Worm (Caenorhabditis elegans) whole organism, late embryonic: ENCODE results near the gene Y69A2AR.1.

Experiments used
- C08G9.2 ChIP-seq: sonication (generic microtip); optimal IDR thresholded peaks from 2 replicates; lab custom pipeline; 2016; ENCODE audit warnings: mild to moderate bottlenecking, missing genetic modification characterization, moderate library complexity, missing compliant biosample characterization
- C38D4.7 ChIP-seq: fragments of 200-800 bp; sonication (Bioruptor generic); optimal IDR thresholded peaks from 2 replicates; lab custom pipeline; 2018; ENCODE audit warnings: mild to moderate bottlenecking, missing genetic modification characterization, moderate library complexity, missing compliant biosample characterization
- F13H6.1 ChIP-seq: sonication (generic microtip); optimal IDR thresholded peaks from 2 replicates; lab custom pipeline; 2016; ENCODE audit warnings: missing genetic modification characterization, missing compliant biosample characterization
- K09A11.1 ChIP-seq: sonication (generic microtip); optimal IDR thresholded peaks from 2 replicates; lab custom pipeline; 2017; ENCODE audit warnings: antibody characterized with exemption, mild to moderate bottlenecking, missing genetic modification characterization, missing compliant biosample characterization; ENCODE audit not compliant: insufficient read depth
- Y22D7AL.16 ChIP-seq: sonication (generic microtip); optimal IDR thresholded peaks from 2 replicates; lab custom pipeline; 2016; ENCODE audit warnings: missing genetic modification characterization, missing compliant biosample characterization
- ceh-18 ChIP-seq: sonication (generic microtip); optimal IDR thresholded peaks from 2 replicates; lab custom pipeline; 2016; ENCODE audit warnings: missing genetic modification characterization, missing compliant biosample characterization
- ceh-19 ChIP-seq: fragments of 200-800 bp; sonication (Bioruptor generic); optimal IDR thresholded peaks from 2 replicates; lab custom pipeline; 2018; ENCODE audit warnings: mild to moderate bottlenecking, missing genetic modification characterization, missing compliant biosample characterization
- ceh-2 ChIP-seq: sonication (generic microtip); optimal IDR thresholded peaks from 2 replicates; lab custom pipeline; 2016; ENCODE audit warnings: missing genotype, missing genetic modification characterization, missing compliant biosample characterization
- ceh-22 ChIP-seq: sonication (generic microtip); optimal IDR thresholded peaks from 2 replicates; lab custom pipeline; 2017; ENCODE audit warnings: missing biosample characterization, missing genetic modification characterization
- ceh-30 ChIP-seq: fragments of 150-350 bp; optimal IDR thresholded peaks from 2 replicates; lab custom pipeline; 2014; ENCODE audit warnings: missing biosample characterization, missing genetic modification characterization
- ceh-31 ChIP-seq: sonication (generic microtip); optimal IDR thresholded peaks from 2 replicates; lab custom pipeline; 2016; ENCODE audit warnings: missing genetic modification characterization, missing compliant biosample characterization
- ceh-48 ChIP-seq: sonication (generic microtip); optimal IDR thresholded peaks from 2 replicates; lab custom pipeline; 2016; ENCODE audit warnings: missing genetic modification characterization, inconsistent platforms, missing compliant biosample characterization
- ceh-6 ChIP-seq: fragments of 200-800 bp; sonication (Bioruptor generic); optimal IDR thresholded peaks from 2 replicates; lab custom pipeline; 2018; ENCODE audit warnings: mild to moderate bottlenecking, missing genetic modification characterization, missing compliant biosample characterization
- ceh-9 ChIP-seq: sonication (generic microtip); optimal IDR thresholded peaks from 2 replicates; lab custom pipeline; 2016; ENCODE audit warnings: mild to moderate bottlenecking, missing genetic modification characterization, inconsistent platforms, missing compliant biosample characterization
- dmd-4 ChIP-seq: sonication (generic microtip); optimal IDR thresholded peaks from 2 replicates; lab custom pipeline; 2016; ENCODE audit warnings: borderline replicate concordance, missing genetic modification characterization, missing compliant biosample characterization
- dve-1 ChIP-seq: sonication (generic microtip); optimal IDR thresholded peaks from 2 replicates; lab custom pipeline; 2017; ENCODE audit warnings: antibody characterized with exemption, mild to moderate bottlenecking, missing genetic modification characterization, missing compliant biosample characterization
- ets-4 ChIP-seq: sonication (generic microtip); optimal IDR thresholded peaks from 2 replicates; lab custom pipeline; 2016; ENCODE audit warnings: missing genetic modification characterization, missing compliant biosample characterization
- eyg-1 ChIP-seq: sonication (generic microtip); optimal IDR thresholded peaks from 2 replicates; lab custom pipeline; 2016; ENCODE audit warnings: missing genotype, missing genetic modification characterization, missing compliant biosample characterization
- fkh-10 ChIP-seq: fragments of 150-350 bp; optimal IDR thresholded peaks from 2 replicates; lab custom pipeline; 2014; ENCODE audit warnings: missing biosample characterization, missing genetic modification reagents, missing genetic modification characterization
- fkh-6 ChIP-seq: sonication (generic microtip); optimal IDR thresholded peaks from 2 replicates; lab custom pipeline; 2016; ENCODE audit warnings: missing genetic modification characterization, missing compliant biosample characterization
- gmeb-2 ChIP-seq: sonication (generic microtip); optimal IDR thresholded peaks from 2 replicates; lab custom pipeline; 2016; ENCODE audit warnings: missing genetic modification characterization, inconsistent platforms, missing compliant biosample characterization
- hlh-13 ChIP-seq: fragments of 200-800 bp; sonication (Bioruptor generic); optimal IDR thresholded peaks from 2 replicates; lab custom pipeline; 2018; ENCODE audit warnings: mild to moderate bottlenecking, missing genetic modification characterization, missing compliant biosample characterization
- lim-6 ChIP-seq: sonication (generic microtip); optimal IDR thresholded peaks from 2 replicates; lab custom pipeline; 2016; ENCODE audit warnings: missing genetic modification characterization, missing compliant biosample characterization
- lin-11 ChIP-seq: fragments of 200-800 bp; sonication (Bioruptor generic); optimal IDR thresholded peaks from 2 replicates; lab custom pipeline; 2018; ENCODE audit warnings: mild to moderate bottlenecking, missing genetic modification characterization, missing compliant biosample characterization
- mec-3 ChIP-seq: sonication (generic microtip); optimal IDR thresholded peaks from 2 replicates; lab custom pipeline; 2016; ENCODE audit warnings: borderline replicate concordance, missing genetic modification characterization, missing compliant biosample characterization
- nfya-1 ChIP-seq: sonication (generic microtip); optimal IDR thresholded peaks from 2 replicates; lab custom pipeline; 2017; ENCODE audit warnings: missing genetic modification characterization, mild to moderate bottlenecking, missing compliant biosample characterization, antibody characterized with exemption, moderate library complexity
- npax-4 ChIP-seq: sonication (generic microtip); optimal IDR thresholded peaks from 2 replicates; lab custom pipeline; 2016; ENCODE audit warnings: missing genetic modification characterization, missing compliant biosample characterization
- pag-3 ChIP-seq: sonication (generic microtip); optimal IDR thresholded peaks from 2 replicates; lab custom pipeline; 2016; ENCODE audit warnings: missing compliant biosample characterization, missing genetic modification characterization, borderline replicate concordance
- pax-1 ChIP-seq: fragments of 150-350 bp; optimal IDR thresholded peaks from 2 replicates; lab custom pipeline; 2014; ENCODE audit warnings: missing biosample characterization, missing genetic modification characterization
- pha-2 ChIP-seq: sonication (generic microtip); optimal IDR thresholded peaks from 2 replicates; lab custom pipeline; 2017; ENCODE audit warnings: mild to moderate bottlenecking, missing genetic modification characterization, missing compliant biosample characterization
- pha-4 ChIP-seq: fragments of 150-350 bp; optimal IDR thresholded peaks from 2 replicates; lab custom pipeline; 2018; ENCODE audit warnings: missing biosample characterization, missing genetic modification reagents, missing genetic modification characterization
- pqm-1 ChIP-seq: sonication (generic microtip); optimal IDR thresholded peaks from 2 replicates; lab custom pipeline; 2016; ENCODE audit warnings: missing genetic modification characterization, missing compliant biosample characterization
- ref-2 ChIP-seq: sonication (generic microtip); optimal IDR thresholded peaks from 2 replicates; lab custom pipeline; 2016; ENCODE audit warnings: missing genetic modification characterization, missing compliant biosample characterization
- rnt-1 ChIP-seq: sonication (generic microtip); optimal IDR thresholded peaks from 2 replicates; lab custom pipeline; 2016; ENCODE audit warnings: missing genetic modification characterization, missing compliant biosample characterization
- sox-2 ChIP-seq: fragments of 200-800 bp; sonication (Bioruptor generic); IDR thresholded peaks from 2 replicates; pipeline ENCODE4 v1.3.6; 2022; ENCODE audit warnings: missing genetic modification reagents, missing genetic modification characterization, missing compliant biosample characterization
- sox-4 ChIP-seq: sonication (generic microtip); optimal IDR thresholded peaks from 2 replicates; lab custom pipeline; 2017; ENCODE audit warnings: mild to moderate bottlenecking, missing genetic modification characterization, inconsistent platforms, missing compliant biosample characterization
- syd-9 ChIP-seq: sonication (generic microtip); optimal IDR thresholded peaks from 2 replicates; lab custom pipeline; 2016; ENCODE audit warnings: mild to moderate bottlenecking, missing genetic modification characterization, moderate library complexity, missing compliant biosample characterization
- unc-86 ChIP-seq: sonication (generic microtip); optimal IDR thresholded peaks from 2 replicates; lab custom pipeline; 2016; ENCODE audit warnings: missing genetic modification characterization, missing compliant biosample characterization

The Y69A2AR.1 gene

DNA sequence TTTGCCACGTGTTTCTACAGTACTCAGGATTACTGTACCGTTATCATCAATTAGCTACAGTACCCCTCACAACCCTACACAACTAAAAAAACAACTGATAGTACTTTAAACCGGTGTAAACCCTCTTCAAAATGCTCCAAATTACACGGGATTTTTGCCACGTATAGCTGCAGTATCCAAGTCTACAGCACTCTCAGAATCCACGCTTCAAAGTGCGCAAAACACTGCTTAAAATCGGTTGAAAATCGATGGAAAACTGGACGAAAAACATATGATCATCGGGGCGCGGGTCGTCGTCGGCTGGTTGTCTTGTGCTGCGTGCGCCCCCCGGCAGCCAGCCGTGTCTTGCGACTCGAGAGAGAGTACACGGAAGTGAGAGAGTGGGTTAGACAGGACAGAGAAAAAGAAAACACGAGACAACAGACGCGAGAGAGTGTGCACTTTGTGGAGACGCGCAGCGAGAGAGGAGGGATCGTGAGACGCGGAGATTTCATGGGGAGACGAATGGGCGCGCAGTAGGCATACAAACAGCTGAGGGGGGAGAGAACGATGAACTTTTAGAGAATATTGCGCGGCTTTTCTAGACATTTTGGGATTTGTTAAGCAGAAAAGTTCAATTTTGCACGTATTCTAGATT is 41.6 kb downstream of the Y69A2AR.1 start (continued):
- no peak for TF ChIP-seq ceh-19 (GFP tag; lab: Kevin White, UChicago)
- TF ChIP-seq mec-3 (tag; lab: Kevin White, UChicago): no peak
- no peak for TF ChIP-seq fkh-6 (tag; lab: Kevin White, UChicago)
- TF ChIP-seq pqm-1 (tag; lab: Kevin White, UChicago): no peak
- TF ChIP-seq ceh-31 (tag; lab: Kevin White, UChicago): peak; percentile 80
- TF ChIP-seq eyg-1: no peak
- peak; percentile 10 for TF ChIP-seq dve-1 (tag; lab: Kevin White, UChicago)
- TF ChIP-seq C08G9.2 (tag; lab: Kevin White, UChicago): peak; percentile 21
- peak; percentile 57 for TF ChIP-seq ref-2
- TF ChIP-seq ceh-18: peak; percentile 78
- no peak for TF ChIP-seq dmd-4
- TF ChIP-seq ceh-2: peak; percentile 38
- TF ChIP-seq hlh-13: no peak
- TF ChIP-seq ceh-48 (tag; lab: Kevin White, UChicago): no peak
- no peak for TF ChIP-seq K09A11.1 (tag; lab: Kevin White, UChicago)
- TF ChIP-seq ceh-22 (tag; lab: Kevin White, UChicago): no peak
- no peak for TF ChIP-seq syd-9
- no peak for TF ChIP-seq Y22D7AL.16 (tag; lab: Kevin White, UChicago)
- TF ChIP-seq pax-1 (tag; lab: Kevin White, UChicago): no peak
- no peak for TF ChIP-seq unc-86 (tag; lab: Kevin White, UChicago)

DNA sequence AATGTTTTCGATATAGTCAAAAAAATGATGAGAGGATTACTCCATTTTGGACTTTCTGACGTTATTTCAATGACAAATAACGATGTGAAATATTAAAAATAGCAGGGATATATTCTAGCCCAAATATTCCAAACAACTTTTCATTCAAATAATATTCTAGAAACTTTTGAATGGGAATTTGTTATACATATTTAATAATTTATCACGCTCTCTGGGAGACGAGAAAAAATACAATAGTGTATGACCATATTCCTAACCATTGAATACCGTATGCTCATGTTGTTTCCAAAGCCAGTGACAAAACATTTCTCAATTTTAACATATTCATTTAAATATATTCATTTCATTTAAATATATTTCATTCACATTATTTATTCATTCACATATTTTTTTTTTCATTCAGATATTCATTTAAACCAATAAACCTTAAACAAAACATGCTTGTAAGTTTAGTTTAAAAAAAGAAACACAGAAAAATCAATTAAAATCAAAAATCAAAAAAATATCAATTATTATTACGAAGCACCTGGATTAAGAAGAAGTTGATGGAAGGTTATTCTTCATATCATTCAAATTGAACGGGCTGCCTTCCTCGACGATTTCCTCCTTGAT is 42.8 kb downstream of the Y69A2AR.1 start:
- no peak for TF ChIP-seq C38D4.7 (GFP tag; lab: Kevin White, UChicago)
- TF ChIP-seq npax-4 (tag; lab: Kevin White, UChicago): no peak
- no peak for TF ChIP-seq pag-3 (tag; lab: Kevin White, UChicago)
- TF ChIP-seq F13H6.1: no peak
- no peak for TF ChIP-seq pha-4 (tag; lab: Kevin White, UChicago)
- TF ChIP-seq ets-4 (tag; lab: Kevin White, UChicago): no peak
- TF ChIP-seq sox-4 (tag; lab: Kevin White, UChicago): no peak
- TF ChIP-seq pha-2 (tag; lab: Kevin White, UChicago): no peak
- TF ChIP-seq nfya-1 (tag; lab: Kevin White, UChicago): no peak
- no peak for TF ChIP-seq fkh-10 (GFP tag; lab: Kevin White, UChicago)

DNA sequence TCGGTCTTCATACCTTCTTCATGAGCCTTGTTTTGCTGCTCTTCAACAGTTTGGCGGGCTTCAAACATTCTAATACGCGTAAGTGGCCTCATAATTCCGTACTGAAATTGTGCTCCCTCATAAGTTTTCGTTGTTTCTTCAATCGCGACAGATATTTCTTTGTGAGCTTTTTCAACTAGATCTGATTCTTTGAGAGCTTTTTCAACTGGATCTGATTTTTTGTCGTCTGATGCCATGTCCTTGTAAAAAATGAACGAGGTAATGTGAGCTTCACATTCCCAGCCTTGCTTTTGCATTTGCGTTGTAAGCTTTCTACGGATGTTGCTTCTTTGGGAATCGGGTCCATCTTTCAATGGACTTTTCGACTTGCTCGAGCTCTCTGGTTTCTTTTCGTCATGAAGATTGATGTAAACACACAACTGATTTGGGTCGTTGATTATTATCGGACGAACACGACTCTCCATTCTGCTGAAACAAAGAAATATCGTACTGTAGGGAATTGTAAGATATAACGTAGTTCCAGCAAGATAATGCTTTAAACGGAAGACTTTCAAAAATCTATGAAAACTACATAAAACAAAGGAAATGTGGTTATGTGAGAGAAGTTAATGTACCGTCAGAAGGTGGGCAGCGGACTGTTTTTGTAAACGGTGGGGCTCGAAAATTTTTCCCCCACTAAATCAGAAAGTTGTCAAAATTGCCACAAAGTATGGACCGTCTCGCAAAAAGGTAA is 43.5 kb downstream of the Y69A2AR.1 start, which contains the start of gene Y94H6A.10:
Gene Y94H6A.10 (minus strand): TSS at position 464 of the 733 bp plus-strand sequence.
- TF ChIP-seq ceh-30 (tag; lab: Kevin White, UChicago) (no peak), sox-4 (tag; lab: Kevin White, UChicago) (no peak), ceh-9 (tag; lab: Kevin White, UChicago) (no peak), sox-2 (GFP tag; lab: Robert Waterston, UW) (no peak)

DNA sequence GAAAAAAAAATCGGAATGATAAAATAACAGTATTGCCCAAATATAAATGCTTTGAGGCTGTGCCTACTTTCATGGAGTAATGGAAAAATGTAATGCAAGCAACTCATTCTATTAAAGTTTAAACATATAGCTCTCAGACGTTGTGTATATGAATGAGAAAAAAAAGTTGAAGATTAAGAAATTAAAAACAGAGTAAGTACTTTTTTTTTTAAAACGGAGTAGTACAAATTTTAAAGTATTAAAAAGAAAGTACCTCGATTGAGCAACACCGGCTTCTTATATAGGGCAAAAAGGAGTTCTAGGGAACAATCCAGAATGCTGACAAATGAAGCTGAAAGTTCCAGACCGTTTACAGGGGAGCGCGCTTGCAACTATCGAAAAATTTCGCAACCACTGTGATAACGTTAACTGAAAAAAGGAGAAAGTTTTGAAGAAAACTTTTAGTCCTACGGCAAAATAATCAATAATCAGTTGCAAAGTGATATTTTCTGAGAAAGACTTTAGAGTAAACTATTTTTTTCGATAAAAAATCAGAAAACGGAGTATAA is 44.3 kb downstream of the Y69A2AR.1 start:
- no peak for TF ChIP-seq pqm-1 (tag; lab: Kevin White, UChicago)
- no peak for TF ChIP-seq ceh-22 (tag; lab: Kevin White, UChicago)
- no peak for TF ChIP-seq sox-2 (GFP tag; lab: Robert Waterston, UW)
- no peak for TF ChIP-seq npax-4 (tag; lab: Kevin White, UChicago)
- TF ChIP-seq ref-2: no peak
- TF ChIP-seq lim-6 (tag; lab: Kevin White, UChicago): no peak
- TF ChIP-seq gmeb-2: no peak
- TF ChIP-seq rnt-1 (tag; lab: Kevin White, UChicago): no peak
- no peak for TF ChIP-seq lin-11
- TF ChIP-seq ceh-6 (GFP tag; lab: Kevin White, UChicago): no peak
- no peak for TF ChIP-seq pag-3 (tag; lab: Kevin White, UChicago)
- TF ChIP-seq, all 69 proteins: peak for 0
